Fruit fly (Drosophila melanogaster): ENCODE results near the gene c12.1.

dm6 chrX:9272830-9273507, 46.1 kb downstream of the c12.1 start, which contains the start of the genes Cfp1 and Aladin:
- TF ChIP-seq CG17806 (tag; optimal IDR thresholded peaks at IDR 0.05) (no peak), Snoo (tag; optimal IDR thresholded peaks at IDR 0.05) (no peak), CG15710 (tag; optimal IDR thresholded peaks at IDR 0.05) (no peak), CG4496 (GFP tag; IDR thresholded peaks at IDR 0.05) (no peak), CG14655 (GFP tag; optimal IDR thresholded peaks at IDR 0.05) (no peak)

Measured in whole organism, pupa.